Worm (Caenorhabditis elegans): ENCODE results near the gene R04F11.3.

ce11 chrV:12300166-12300565, 16.8 kb downstream of the R04F11.3 start:
- TF ChIP-seq C04F5.9 (tag; optimal IDR thresholded peaks at IDR 0.05) (no peak), lin-39 (tag; optimal IDR thresholded peaks at IDR 0.05) (no peak), nhr-76 (tag; optimal IDR thresholded peaks at IDR 0.05) (no peak), mep-1 (tag; optimal IDR thresholded peaks at IDR 0.05) (peak; percentile 73), unc-130 (tag; optimal IDR thresholded peaks at IDR 0.05) (peak; percentile 50), egl-13 (tag; optimal IDR thresholded peaks at IDR 0.05) (no peak), fkh-10 (GFP tag; optimal IDR thresholded peaks at IDR 0.05) (no peak)
